Worm (Caenorhabditis elegans): ENCODE results near the gene ugt-53.

- TF ChIP-seq lin-32 (GFP tag; optimal IDR thresholded peaks at IDR 0.05), result no peak
- no peak for TF ChIP-seq ztf-11 (tag; optimal IDR thresholded peaks at IDR 0.05)
- no peak for TF ChIP-seq nhr-237 (tag; optimal IDR thresholded peaks at IDR 0.05)
Measured at ce11 chrV:2888265-2888664, 39.1 kb downstream of the ugt-53 start.

Data from whole organism, mixed stage, embryonic.